Fruit fly (Drosophila melanogaster) whole organism, prepupa: Measurements from ENCODE around the gene Ubr1.

ENCODE experiments used
- Blimp-1 ChIP-seq: fragments of 200-800 bp; sonication (Bioruptor generic); optimal IDR thresholded peaks from 3 replicates; lab custom pipeline; 2017; ENCODE audit warnings: missing biosample characterization, missing genetic modification characterization, mild to moderate bottlenecking, moderate library complexity, missing genetic modification reagents
- CG10631 ChIP-seq: fragments of 200-800 bp; sonication (Bioruptor generic); optimal IDR thresholded peaks from 2 replicates; lab custom pipeline; 2016; ENCODE audit warnings: missing biosample characterization, missing genetic modification characterization
- CG10669 ChIP-seq: fragments of 200-800 bp; sonication (Bioruptor generic); optimal IDR thresholded peaks from 3 replicates; lab custom pipeline; 2018; ENCODE audit warnings: missing biosample characterization, mild to moderate bottlenecking, missing genetic modification characterization, moderate library complexity
- CG11294 ChIP-seq: fragments of 200-800 bp; sonication (Bioruptor generic); IDR thresholded peaks from 2 replicates; pipeline ENCODE4 v1.3.6; 2022; ENCODE audit warnings: missing biosample characterization, missing genetic modification characterization
- CG11762 ChIP-seq: fragments of 200-800 bp; sonication (Bioruptor generic); optimal IDR thresholded peaks from 3 replicates; lab custom pipeline; 2016; ENCODE audit warnings: missing biosample characterization, missing genetic modification characterization; ENCODE audit not compliant: insufficient read depth
- CG11902 ChIP-seq: fragments of 200-800 bp; sonication (Bioruptor generic); optimal IDR thresholded peaks from 3 replicates; lab custom pipeline; 2016; ENCODE audit warnings: missing biosample characterization, missing genetic modification characterization
- CG1621 ChIP-seq: fragments of 200-800 bp; sonication (Bioruptor generic); optimal IDR thresholded peaks from 3 replicates; lab custom pipeline; 2018; ENCODE audit warnings: missing biosample characterization, mild to moderate bottlenecking, missing genetic modification characterization
- CG16779 ChIP-seq: fragments of 200-800 bp; sonication (Bioruptor generic); optimal IDR thresholded peaks from 3 replicates; lab custom pipeline; 2017; ENCODE audit warnings: missing biosample characterization, mild to moderate bottlenecking, missing genetic modification characterization
- CG3032 ChIP-seq: fragments of 200-800 bp; optimal IDR thresholded peaks from 2 replicates; lab custom pipeline; 2019; ENCODE audit warnings: missing biosample characterization, mild to moderate bottlenecking, missing genetic modification characterization, moderate library complexity
- CG31627 ChIP-seq: fragments of 200-800 bp; sonication (Bioruptor generic); optimal IDR thresholded peaks from 3 replicates; lab custom pipeline; 2016; ENCODE audit warnings: missing biosample characterization, missing genetic modification characterization
- CG32006 ChIP-seq: fragments of 200-800 bp; sonication (Bioruptor generic); optimal IDR thresholded peaks from 3 replicates; lab custom pipeline; 2017; ENCODE audit warnings: missing biosample characterization, mild to moderate bottlenecking, missing genetic modification characterization
- CG34406 ChIP-seq: fragments of 200-800 bp; sonication (Bioruptor generic); optimal IDR thresholded peaks from 3 replicates; lab custom pipeline; 2016; ENCODE audit warnings: missing biosample characterization, missing genetic modification characterization
- CG4318 ChIP-seq: fragments of 200-800 bp; sonication (Bioruptor generic); optimal IDR thresholded peaks from 3 replicates; lab custom pipeline; 2017; ENCODE audit warnings: missing biosample characterization, mild to moderate bottlenecking, missing genetic modification characterization
- CG6163 ChIP-seq: fragments of 200-800 bp; sonication (Bioruptor generic); IDR thresholded peaks from 3 replicates; pipeline ENCODE4 v1.3.6; 2022; ENCODE audit warnings: missing biosample characterization, missing genetic modification characterization
- CG6276 ChIP-seq: fragments of 200-800 bp; sonication (Bioruptor generic); optimal IDR thresholded peaks from 2 replicates; lab custom pipeline; 2017; ENCODE audit warnings: missing biosample characterization, mild to moderate bottlenecking, missing genetic modification characterization
- CG6792 ChIP-seq: fragments of 200-800 bp; sonication (Bioruptor generic); optimal IDR thresholded peaks from 3 replicates; lab custom pipeline; 2016; ENCODE audit warnings: missing biosample characterization, missing genetic modification characterization
- CG6808 ChIP-seq: fragments of 200-800 bp; sonication (Bioruptor generic); optimal IDR thresholded peaks from 3 replicates; lab custom pipeline; 2017; ENCODE audit warnings: missing biosample characterization, missing genetic modification characterization, mild to moderate bottlenecking, moderate library complexity, missing genetic modification reagents
- CG6854 ChIP-seq: fragments of 200-800 bp; sonication (Bioruptor generic); optimal IDR thresholded peaks from 2 replicates; lab custom pipeline; 2017; ENCODE audit warnings: missing biosample characterization, mild to moderate bottlenecking, missing genetic modification characterization
- CG7368 ChIP-seq: fragments of 200-800 bp; sonication (Bioruptor generic); optimal IDR thresholded peaks from 3 replicates; lab custom pipeline; 2016; ENCODE audit warnings: missing biosample characterization, missing genetic modification characterization
- CG8319 ChIP-seq: fragments of 200-800 bp; sonication (Bioruptor generic); optimal IDR thresholded peaks from 3 replicates; lab custom pipeline; 2016; ENCODE audit warnings: missing biosample characterization, missing genetic modification characterization
- CG8632 ChIP-seq: fragments of 200-800 bp; sonication (Bioruptor generic); optimal IDR thresholded peaks from 3 replicates; lab custom pipeline; 2016; ENCODE audit warnings: missing biosample characterization, missing genetic modification characterization
- CG9139 ChIP-seq: fragments of 200-800 bp; sonication (Bioruptor generic); optimal IDR thresholded peaks from 3 replicates; lab custom pipeline; 2017; ENCODE audit warnings: missing biosample characterization, mild to moderate bottlenecking, missing genetic modification characterization
- Eip75B ChIP-seq: fragments of 200-800 bp; sonication (Bioruptor generic); optimal IDR thresholded peaks from 3 replicates; lab custom pipeline; 2016; ENCODE audit warnings: missing biosample characterization, missing genetic modification characterization
- Eip78C ChIP-seq: fragments of 200-800 bp; sonication (Bioruptor generic); peaks from one replicate; lab custom pipeline; 2016; ENCODE audit warnings: missing biosample characterization, missing genetic modification characterization
- Eip93F ChIP-seq: fragments of 200-800 bp; sonication (Bioruptor generic); optimal IDR thresholded peaks from 2 replicates; lab custom pipeline; 2016; ENCODE audit warnings: missing biosample characterization, mild to moderate bottlenecking, missing genetic modification characterization
- Ets21C ChIP-seq: fragments of 200-800 bp; sonication (Bioruptor generic); optimal IDR thresholded peaks from 3 replicates; lab custom pipeline; 2016; ENCODE audit warnings: missing biosample characterization, missing genetic modification characterization
- Gug ChIP-seq: fragments of 200-800 bp; sonication (Bioruptor generic); IDR thresholded peaks from 2 replicates; pipeline ENCODE4 v1.3.6; 2022; ENCODE audit warnings: missing biosample characterization, missing genetic modification characterization
- Hr38 ChIP-seq: sonication (Bioruptor generic); optimal IDR thresholded peaks from 2 replicates; lab custom pipeline; 2016; ENCODE audit warnings: missing biosample characterization, missing genetic modification characterization
- Hr39 ChIP-seq: fragments of 200-800 bp; sonication (Bioruptor generic); optimal IDR thresholded peaks from 2 replicates; lab custom pipeline; 2016; ENCODE audit warnings: missing biosample characterization, missing genetic modification characterization
- Lpt ChIP-seq: fragments of 200-800 bp; sonication (Bioruptor generic); optimal IDR thresholded peaks from 3 replicates; lab custom pipeline; 2016; ENCODE audit warnings: missing biosample characterization, missing genetic modification characterization
- Met ChIP-seq: fragments of 200-800 bp; sonication (Bioruptor generic); optimal IDR thresholded peaks from 3 replicates; lab custom pipeline; 2016; ENCODE audit warnings: missing biosample characterization, missing genetic modification characterization
- Smox ChIP-seq: fragments of 200-800 bp; sonication (Bioruptor generic); optimal IDR thresholded peaks from 3 replicates; lab custom pipeline; 2016; ENCODE audit warnings: missing biosample characterization, missing genetic modification characterization
- Sox102F ChIP-seq: fragments of 200-800 bp; sonication (Bioruptor generic); optimal IDR thresholded peaks from 2 replicates; lab custom pipeline; 2016; ENCODE audit warnings: missing biosample characterization, mild to moderate bottlenecking, missing genetic modification characterization
- Sox14 ChIP-seq: fragments of 200-800 bp; sonication (Bioruptor generic); optimal IDR thresholded peaks from 3 replicates; lab custom pipeline; 2016; ENCODE audit warnings: missing biosample characterization, missing genetic modification characterization
- Sox15 ChIP-seq: fragments of 200-800 bp; sonication (Bioruptor generic); optimal IDR thresholded peaks from 3 replicates; lab custom pipeline; 2016; ENCODE audit warnings: missing biosample characterization, missing genetic modification characterization
- achi ChIP-seq: fragments of 200-800 bp; sonication (Bioruptor generic); optimal IDR thresholded peaks from 3 replicates; lab custom pipeline; 2016; ENCODE audit warnings: missing biosample characterization, missing genetic modification characterization
- acj6 ChIP-seq: fragments of 200-800 bp; sonication (Bioruptor generic); optimal IDR thresholded peaks from 3 replicates; lab custom pipeline; 2016; ENCODE audit warnings: missing biosample characterization, missing genetic modification characterization
- cyc ChIP-seq: fragments of 200-800 bp; sonication (Bioruptor generic); optimal IDR thresholded peaks from 3 replicates; lab custom pipeline; 2016; ENCODE audit warnings: missing biosample characterization, missing genetic modification characterization
- dsx ChIP-seq: fragments of 200-800 bp; optimal IDR thresholded peaks from 3 replicates; lab custom pipeline; 2019; ENCODE audit warnings: missing biosample characterization, mild to moderate bottlenecking, missing genetic modification characterization, moderate library complexity; ENCODE audit not compliant: poor library complexity, severe bottlenecking
- eg ChIP-seq: fragments of 200-800 bp; sonication (Bioruptor generic); IDR thresholded peaks from 3 replicates; pipeline ENCODE4 v1.3.6; 2022; ENCODE audit warnings: missing biosample characterization, missing genetic modification characterization
- esn ChIP-seq: fragments of 200-800 bp; sonication (Bioruptor generic); optimal IDR thresholded peaks from 2 replicates; lab custom pipeline; 2016; ENCODE audit warnings: missing biosample characterization, mild to moderate bottlenecking, missing genetic modification characterization, moderate library complexity
- fd59A ChIP-seq: fragments of 200-800 bp; sonication (Bioruptor generic); optimal IDR thresholded peaks from 2 replicates; lab custom pipeline; 2017; ENCODE audit warnings: missing biosample characterization, mild to moderate bottlenecking, missing genetic modification characterization, missing genetic modification reagents
- fd85E ChIP-seq: fragments of 200-800 bp; sonication (Bioruptor generic); optimal IDR thresholded peaks from 3 replicates; lab custom pipeline; 2016; ENCODE audit warnings: missing biosample characterization, missing genetic modification characterization
- fkh ChIP-seq: fragments of 200-800 bp; sonication (Bioruptor generic); optimal IDR thresholded peaks from 3 replicates; lab custom pipeline; 2017; ENCODE audit warnings: missing biosample characterization, mild to moderate bottlenecking, missing genetic modification characterization, moderate library complexity
- lz ChIP-seq: fragments of 200-800 bp; sonication (Bioruptor generic); optimal IDR thresholded peaks from 3 replicates; lab custom pipeline; 2016; ENCODE audit warnings: missing biosample characterization, missing genetic modification characterization
- net ChIP-seq: fragments of 200-800 bp; sonication (Bioruptor generic); optimal IDR thresholded peaks from 3 replicates; lab custom pipeline; 2016; ENCODE audit warnings: missing biosample characterization, missing genetic modification characterization
- pdm3 ChIP-seq: fragments of 200-800 bp; sonication (Bioruptor generic); optimal IDR thresholded peaks from 3 replicates; lab custom pipeline; 2016; ENCODE audit warnings: missing biosample characterization, missing genetic modification characterization
- salr ChIP-seq, 2 experiments: fragments of 200-800 bp; sonication (Bioruptor generic); optimal IDR thresholded peaks; 3 replicates each; lab custom pipeline; 2016 to 2018; ENCODE audit warnings: missing biosample characterization in 2 of 2, missing genetic modification characterization in 2 of 2, mild to moderate bottlenecking in 1 of 2
- spab ChIP-seq: fragments of 200-800 bp; sonication (Bioruptor generic); optimal IDR thresholded peaks from 2 replicates; lab custom pipeline; 2017; ENCODE audit warnings: missing biosample characterization, mild to moderate bottlenecking, missing genetic modification characterization, missing genetic modification reagents
- ss ChIP-seq, 2 experiments: fragments of 200-800 bp; sonication (Bioruptor generic); optimal IDR thresholded peaks; 2 replicates in 1 of 2; 3 replicates in 1 of 2; lab custom pipeline; 2017 to 2018; ENCODE audit warnings: mild to moderate bottlenecking in 2 of 2, missing biosample characterization in 2 of 2, missing genetic modification characterization in 2 of 2, moderate library complexity in 1 of 2
- svp ChIP-seq: fragments of 200-800 bp; sonication (Bioruptor generic); peaks from one replicate; lab custom pipeline; 2016; ENCODE audit warnings: missing biosample characterization, missing genetic modification characterization

Gene Ubr1

dm6 chrX:16968148-16968823 is at the start of gene Ubr1:
Gene Ubr1, minus strand, starts transcription at chrX:16968679.
- TF ChIP-seq CG6808 (GFP tag; lab: Kevin White, UChicago) = peak; percentile 92
- no peak for TF ChIP-seq CG31627 (GFP tag; lab: Kevin White, UChicago)
- TF ChIP-seq CG10631 = no peak
- TF ChIP-seq acj6 (GFP tag; lab: Kevin White, UChicago) = no peak
- TF ChIP-seq CG32006 = peak; percentile 51
- peak; percentile 41 for TF ChIP-seq CG8632 (GFP tag; lab: Kevin White, UChicago)
- peak; percentile 71 for TF ChIP-seq CG10669
- no peak for TF ChIP-seq fkh (GFP tag; lab: Kevin White, UChicago)
- TF ChIP-seq CG6854 (GFP tag; lab: Kevin White, UChicago) = peak; percentile 71
- peak; percentile 76 for TF ChIP-seq spab (GFP tag; lab: Kevin White, UChicago)
- TF ChIP-seq Blimp-1 (GFP tag; lab: Kevin White, UChicago) = peak; percentile 68
- no peak for TF ChIP-seq fd59A (GFP tag; lab: Kevin White, UChicago)
- no peak for TF ChIP-seq cyc (GFP tag; lab: Kevin White, UChicago)
- TF ChIP-seq eg (GFP tag; lab: Robert Waterston, UW) = peak; percentile 93
- TF ChIP-seq CG6276 (GFP tag; lab: Kevin White, UChicago) = peak; percentile 94
- peak; percentile 63 for TF ChIP-seq svp
- no peak for TF ChIP-seq Met
- TF ChIP-seq CG7368 = peak; percentile 37
- peak; percentile 72 for TF ChIP-seq Eip78C
- TF ChIP-seq ss (GFP tag; optimal IDR thresholded peaks at IDR 0.05; lab: Kevin White, UChicago) = peak; percentile 94 to 96
- no peak for TF ChIP-seq lz (GFP tag; lab: Kevin White, UChicago)
- peak; percentile 20 for TF ChIP-seq Eip75B
- no peak for TF ChIP-seq Sox15 (GFP tag; lab: Kevin White, UChicago)
- peak; percentile 27 for TF ChIP-seq CG34406
- TF ChIP-seq Smox (GFP tag; lab: Kevin White, UChicago) = peak; percentile 11
- peak; percentile 92 for TF ChIP-seq CG6163 (GFP tag; lab: Robert Waterston, UW)
- TF ChIP-seq salr (GFP tag; optimal IDR thresholded peaks at IDR 0.05; lab: Kevin White, UChicago) = peak; percentile 19 to 75
- TF ChIP-seq esn (GFP tag; lab: Kevin White, UChicago) = peak; percentile 4
- peak; percentile 2 for TF ChIP-seq Lpt (GFP tag; lab: Kevin White, UChicago)
- TF ChIP-seq CG3032 (tag; lab: Kevin White, UChicago) = peak; percentile 44
- TF ChIP-seq CG6792 (GFP tag; lab: Kevin White, UChicago) = no peak
- peak; percentile 28 for TF ChIP-seq Sox14 (GFP tag; lab: Kevin White, UChicago)
- TF ChIP-seq Hr39 (GFP tag; lab: Kevin White, UChicago) = no peak
- TF ChIP-seq net (GFP tag; lab: Kevin White, UChicago) = peak; percentile 65
- TF ChIP-seq CG1621 (tag; lab: Kevin White, UChicago) = peak; percentile 42
- peak; percentile 94 for TF ChIP-seq CG9139 (GFP tag; lab: Kevin White, UChicago)
- no peak for TF ChIP-seq achi (GFP tag; lab: Kevin White, UChicago)
- TF ChIP-seq Hr38 (GFP tag; lab: Kevin White, UChicago) = no peak
- no peak for TF ChIP-seq CG8319
- peak; percentile 6 for TF ChIP-seq pdm3 (GFP tag; lab: Kevin White, UChicago)
- no peak for TF ChIP-seq Eip93F (GFP tag; lab: Kevin White, UChicago)
- no peak for TF ChIP-seq CG11902
- TF ChIP-seq Sox102F (GFP tag; lab: Kevin White, UChicago) = peak; percentile 14
- peak; percentile 20; the same call in 1 of the 2 replicates for TF ChIP-seq CG11294 (GFP tag; lab: Robert Waterston, UW)
- TF ChIP-seq Gug (GFP tag; lab: Robert Waterston, UW) = no peak
- no peak for TF ChIP-seq Ets21C (GFP tag; lab: Kevin White, UChicago)
- TF ChIP-seq CG11762 (GFP tag; lab: Kevin White, UChicago) = peak; percentile 49
- peak; percentile 27 for TF ChIP-seq fd85E
- no peak for TF ChIP-seq dsx (GFP tag; lab: Kevin White, UChicago)
- TF ChIP-seq CG16779 (tag; lab: Kevin White, UChicago) = peak; percentile 93
- no peak for TF ChIP-seq CG4318 (GFP tag; lab: Kevin White, UChicago)
